Worm (Caenorhabditis elegans) whole organism, midembryonic: Measurements from ENCODE around the gene AH6.3.

Source experiments
- T22C8.4 ChIP-seq: fragments of 200-800 bp; sonication (Bioruptor generic); IDR thresholded peaks from 2 replicates; pipeline ENCODE4 v1.3.6; 2022; ENCODE audit warnings: missing genetic modification characterization, missing compliant biosample characterization
- cog-1 ChIP-seq: sonication (generic microtip); optimal IDR thresholded peaks from 2 replicates; lab custom pipeline; 2016; ENCODE audit warnings: missing genetic modification characterization, missing compliant biosample characterization
- flt-1 ChIP-seq: fragments of 200-800 bp; sonication (Bioruptor generic); IDR thresholded peaks from 2 replicates; pipeline ENCODE4 v1.3.6; 2022; ENCODE audit warnings: missing genetic modification characterization, missing compliant biosample characterization
- klf-2 ChIP-seq: fragments of 200-800 bp; sonication (Bioruptor generic); conservative IDR thresholded peaks from 2 replicates; pipeline ENCODE4 v1.3.6; 2022; ENCODE audit warnings: missing genetic modification reagents, missing genetic modification characterization, missing compliant biosample characterization
- ref-1 ChIP-seq: fragments of 200-800 bp; sonication (Bioruptor generic); conservative IDR thresholded peaks from 2 replicates; pipeline ENCODE4 v1.3.6; 2022; ENCODE audit warnings: missing genetic modification reagents, missing genetic modification characterization, missing compliant biosample characterization
- ztf-23 ChIP-seq: fragments of 200-800 bp; sonication (Bioruptor generic); IDR thresholded peaks from 2 replicates; pipeline ENCODE4 v1.3.6; 2022; ENCODE audit warnings: missing genetic modification reagents, missing genetic modification characterization, missing compliant biosample characterization
- ztf-29 ChIP-seq: fragments of 200-800 bp; sonication (Bioruptor generic); IDR thresholded peaks from 2 replicates; pipeline ENCODE4 v1.3.6; 2022; ENCODE audit warnings: missing genetic modification reagents, missing genetic modification characterization, missing compliant biosample characterization

DNA sequence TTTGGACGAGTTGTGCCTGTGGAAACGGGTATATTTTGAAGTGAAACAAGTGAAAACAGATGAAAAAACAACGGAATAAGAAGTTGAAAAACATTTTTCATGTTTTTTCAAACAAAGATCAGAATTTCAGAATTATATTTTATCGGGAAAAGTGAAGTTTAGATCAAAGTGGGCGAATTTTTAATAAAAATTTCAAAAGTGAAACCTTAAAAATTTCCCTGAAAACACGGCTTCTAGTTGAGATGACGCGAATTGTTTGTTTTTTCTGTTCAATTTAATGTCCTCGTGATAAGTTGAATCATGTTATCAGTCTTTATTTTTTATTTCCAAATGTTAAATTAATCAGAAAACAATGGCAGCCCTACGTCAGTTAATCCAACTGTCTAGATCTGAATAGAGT is 11.7 kb upstream of the AH6.3 start, which contains the start of gene gcy-3:
- TF ChIP-seq klf-2 (GFP tag; lab: Robert Waterston, UW) (no peak), ztf-29 (GFP tag; lab: Robert Waterston, UW) (no peak), T22C8.4 (no peak), cog-1 (tag; lab: Kevin White, UChicago) (no peak), ref-1 (no peak), flt-1 (no peak), ztf-23 (GFP tag; lab: Robert Waterston, UW) (no peak)
